Worm (Caenorhabditis elegans): ENCODE measurements around the gene msp-57.

DNA sequence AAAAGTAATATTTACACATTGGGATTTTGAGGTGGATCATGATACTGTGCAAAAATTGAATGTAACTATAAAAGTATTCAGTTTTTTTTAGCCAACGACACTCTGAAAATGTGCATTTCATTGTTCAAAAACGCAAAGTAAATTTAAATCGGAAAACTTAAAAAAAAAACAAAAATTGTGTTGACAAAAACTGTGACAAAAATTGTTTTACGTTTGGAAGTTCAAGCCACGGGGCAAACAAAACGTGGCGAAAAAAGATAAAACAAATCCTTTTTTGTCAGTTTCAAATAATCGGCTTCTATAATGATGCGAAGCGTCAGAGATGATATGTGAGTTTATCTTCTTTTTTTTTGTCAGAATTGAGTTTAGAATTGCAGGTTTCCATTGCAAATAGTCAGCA, 49.2 kb downstream of the msp-57 start, which contains the start of gene AC7.3:
- TF ChIP-seq nhr-11 (tag; optimal IDR thresholded peaks at IDR 0.05) (no peak), nhr-23 (tag; optimal IDR thresholded peaks at IDR 0.05) (no peak), elt-1 (tag; optimal IDR thresholded peaks at IDR 0.05) (no peak), lsy-2 (tag; optimal IDR thresholded peaks at IDR 0.05) (no peak), ztf-1 (GFP tag; conservative IDR thresholded peaks at IDR 0.05) (no peak), unc-62 (GFP tag; optimal IDR thresholded peaks at IDR 0.05) (no peak), lin-13 (GFP tag; optimal IDR thresholded peaks at IDR 0.05) (no peak)

All from whole organism, L2 larva.